Fruit fly (Drosophila melanogaster) whole organism, embryonic: ENCODE data around the gene CG10019.

ENCODE experiments used
- B-H2 ChIP-seq: fragments of 200-800 bp; sonication (Bioruptor generic); optimal IDR thresholded peaks from 2 replicates; lab custom pipeline; 2018; ENCODE audit warnings: missing biosample characterization, mild to moderate bottlenecking, missing genetic modification characterization
- BEAF-32 ChIP-seq: fragments of 200-800 bp; sonication (Bioruptor generic); optimal IDR thresholded peaks from 3 replicates; lab custom pipeline; 2017; ENCODE audit warnings: missing biosample characterization, missing genetic modification characterization, mild to moderate bottlenecking, moderate library complexity, missing genetic modification reagents
- CG10321 ChIP-seq: fragments of 200-800 bp; sonication (Bioruptor generic); IDR thresholded peaks from 2 replicates; pipeline ENCODE4 v1.3.6; 2022; ENCODE audit warnings: missing biosample characterization, missing genetic modification characterization
- CG10543 ChIP-seq: fragments of 200-800 bp; sonication (Bioruptor generic); optimal IDR thresholded peaks from 3 replicates; lab custom pipeline; 2017; ENCODE audit warnings: missing biosample characterization, mild to moderate bottlenecking, missing genetic modification characterization, moderate library complexity
- CG11247 ChIP-seq: fragments of 200-800 bp; sonication (Bioruptor generic); IDR thresholded peaks from 2 replicates; pipeline ENCODE4 v1.3.6; 2022; ENCODE audit warnings: missing biosample characterization, missing genetic modification characterization
- CG12071 ChIP-seq: fragments of 200-800 bp; sonication (Bioruptor generic); optimal IDR thresholded peaks from 3 replicates; lab custom pipeline; 2018; ENCODE audit warnings: missing biosample characterization, mild to moderate bottlenecking, missing genetic modification characterization
- CG1233 ChIP-seq: fragments of 200-800 bp; sonication (Bioruptor generic); optimal IDR thresholded peaks from 4 replicates; lab custom pipeline; 2018; ENCODE audit warnings: missing biosample characterization, mild to moderate bottlenecking, missing genetic modification characterization
- CG12769 ChIP-seq: fragments of 200-800 bp; sonication (Bioruptor generic); optimal IDR thresholded peaks from 2 replicates; lab custom pipeline; 2019; ENCODE audit warnings: missing biosample characterization, mild to moderate bottlenecking, missing genetic modification characterization, moderate library complexity
- CG13287 ChIP-seq: fragments of 200-800 bp; sonication (Bioruptor generic); IDR thresholded peaks from 2 replicates; pipeline ENCODE4 v1.3.6; 2022; ENCODE audit warnings: missing biosample characterization, missing genetic modification characterization; ENCODE audit not compliant: partially characterized antibody
- CG13775 ChIP-seq: fragments of 200-800 bp; sonication (Bioruptor generic); optimal IDR thresholded peaks from 3 replicates; lab custom pipeline; 2017; ENCODE audit warnings: missing biosample characterization, mild to moderate bottlenecking, missing genetic modification characterization
- CG14965 ChIP-seq: fragments of 200-800 bp; sonication (Bioruptor generic); optimal IDR thresholded peaks from 2 replicates; lab custom pipeline; 2016; ENCODE audit warnings: missing biosample characterization, missing genetic modification characterization, borderline replicate concordance
- CG15514 ChIP-seq: fragments of 200-800 bp; sonication (Bioruptor generic); optimal IDR thresholded peaks from 3 replicates; lab custom pipeline; 2017; ENCODE audit warnings: missing biosample characterization, missing genetic modification characterization, mild to moderate bottlenecking, moderate library complexity, missing genetic modification reagents
- CG1832 ChIP-seq: fragments of 200-800 bp; sonication (Bioruptor generic); optimal IDR thresholded peaks from 2 replicates; lab custom pipeline; 2017; ENCODE audit warnings: missing biosample characterization, mild to moderate bottlenecking, missing genetic modification characterization, inconsistent platforms
- CG32532 ChIP-seq: fragments of 200-800 bp; sonication (Bioruptor generic); IDR thresholded peaks from 2 replicates; pipeline ENCODE4 v1.3.6; 2022; ENCODE audit warnings: missing biosample characterization, missing genetic modification characterization
- CG32772 ChIP-seq: fragments of 200-800 bp; sonication (Bioruptor generic); IDR thresholded peaks from 2 replicates; pipeline ENCODE4 v1.3.6; 2022; ENCODE audit warnings: missing biosample characterization, missing genetic modification characterization
- CG6175 ChIP-seq: fragments of 200-800 bp; sonication (Bioruptor generic); IDR thresholded peaks from 3 replicates; pipeline ENCODE4 v1.3.6; 2022; ENCODE audit warnings: missing biosample characterization, missing genetic modification characterization
- CG7786 ChIP-seq: fragments of 200-800 bp; sonication (Bioruptor generic); optimal IDR thresholded peaks from 2 replicates; lab custom pipeline; 2016; ENCODE audit warnings: missing biosample characterization, missing genetic modification characterization
- CG9437 ChIP-seq: fragments of 200-800 bp; sonication (Bioruptor generic); optimal IDR thresholded peaks from 2 replicates; lab custom pipeline; 2018; ENCODE audit warnings: missing biosample characterization, mild to moderate bottlenecking, missing genetic modification characterization
- CG9932 ChIP-seq: fragments of 200-800 bp; sonication (Bioruptor generic); IDR thresholded peaks from 2 replicates; pipeline ENCODE4 v1.3.6; 2022; ENCODE audit warnings: missing biosample characterization, missing genetic modification characterization
- CTCF ChIP-seq: fragments of 200-800 bp; sonication (Bioruptor generic); optimal IDR thresholded peaks from 2 replicates; lab custom pipeline; 2017; ENCODE audit warnings: missing biosample characterization, mild to moderate bottlenecking, missing genetic modification characterization, moderate library complexity
- CoRest ChIP-seq: fragments of 200-800 bp; sonication (Bioruptor generic); optimal IDR thresholded peaks from 3 replicates; lab custom pipeline; 2018; ENCODE audit warnings: missing biosample characterization, mild to moderate bottlenecking, missing genetic modification characterization, moderate library complexity
- Deaf1 ChIP-seq: fragments of 200-800 bp; optimal IDR thresholded peaks from 3 replicates; lab custom pipeline; 2019; ENCODE audit warnings: missing biosample characterization, mild to moderate bottlenecking, missing genetic modification characterization, moderate library complexity
- Drgx ChIP-seq: fragments of 200-800 bp; sonication (Bioruptor generic); IDR thresholded peaks from 2 replicates; pipeline ENCODE4 v1.3.6; 2022; ENCODE audit warnings: missing biosample characterization, missing genetic modification characterization
- GATAe ChIP-seq: fragments of 200-800 bp; sonication (Bioruptor generic); conservative IDR thresholded peaks from 2 replicates; pipeline ENCODE4 v1.3.6; 2022; ENCODE audit warnings: missing biosample characterization, missing genetic modification characterization
- Gug ChIP-seq: fragments of 200-800 bp; sonication (Bioruptor generic); IDR thresholded peaks from 4 replicates; pipeline ENCODE4 v1.3.6; 2022; ENCODE audit warnings: missing biosample characterization, missing genetic modification characterization
- HLHmδ ChIP-seq: fragments of 200-800 bp; sonication (Bioruptor generic); optimal IDR thresholded peaks from 2 replicates; lab custom pipeline; 2018; ENCODE audit warnings: missing biosample characterization, mild to moderate bottlenecking, missing genetic modification characterization, moderate library complexity
- MBD-R2 ChIP-seq: fragments of 200-800 bp; sonication (Bioruptor generic); IDR thresholded peaks from 2 replicates; pipeline ENCODE4 v1.3.6; 2022; ENCODE audit warnings: missing biosample characterization, missing genetic modification characterization
- NC2β ChIP-seq: fragments of 200-800 bp; sonication (Bioruptor generic); optimal IDR thresholded peaks from 2 replicates; lab custom pipeline; 2016; ENCODE audit warnings: missing biosample characterization, missing genetic modification characterization
- NK7.1 ChIP-seq: fragments of 200-800 bp; sonication (Bioruptor generic); optimal IDR thresholded peaks from 3 replicates; lab custom pipeline; 2016; ENCODE audit warnings: missing biosample characterization, missing genetic modification characterization
- Poxn ChIP-seq: fragments of 200-800 bp; sonication (Bioruptor generic); IDR thresholded peaks from 2 replicates; pipeline ENCODE4 v1.3.6; 2022; ENCODE audit warnings: missing biosample characterization, missing genetic modification characterization
- abd-A ChIP-seq: fragments of 200-800 bp; sonication (Bioruptor generic); optimal IDR thresholded peaks from 3 replicates; lab custom pipeline; 2019; ENCODE audit warnings: missing biosample characterization, mild to moderate bottlenecking, missing genetic modification characterization, moderate library complexity
- ac ChIP-seq: fragments of 200-800 bp; sonication (Bioruptor generic); optimal IDR thresholded peaks from 3 replicates; lab custom pipeline; 2017; ENCODE audit warnings: missing biosample characterization, mild to moderate bottlenecking, missing genetic modification characterization
- chinmo ChIP-seq: fragments of 200-800 bp; sonication (Bioruptor generic); IDR thresholded peaks from 4 replicates; pipeline ENCODE4 v1.3.6; 2022; ENCODE audit warnings: missing biosample characterization, missing genetic modification characterization; ENCODE audit not compliant: partially characterized antibody
- chn ChIP-seq: fragments of 200-800 bp; sonication (Bioruptor generic); optimal IDR thresholded peaks from 2 replicates; lab custom pipeline; 2016; ENCODE audit warnings: missing biosample characterization, missing genetic modification characterization
- ewg ChIP-seq: fragments of 200-800 bp; sonication (Bioruptor generic); optimal IDR thresholded peaks from 3 replicates; lab custom pipeline; 2017; ENCODE audit warnings: mild to moderate bottlenecking, missing biosample characterization, missing genetic modification reagents, missing genetic modification characterization
- eyg ChIP-seq: fragments of 200-800 bp; sonication (Bioruptor generic); optimal IDR thresholded peaks from 3 replicates; lab custom pipeline; 2016; ENCODE audit warnings: missing biosample characterization, missing genetic modification characterization
- maf-S ChIP-seq: fragments of 200-800 bp; sonication (Bioruptor generic); optimal IDR thresholded peaks from 2 replicates; lab custom pipeline; 2016; ENCODE audit warnings: missing biosample characterization, missing genetic modification characterization
- prd ChIP-seq, 3 experiments: fragments of >200 bp in 2 of 3; fragments of 200-800 bp in 1 of 3; sonication (Bioruptor generic) in 1 of 3; optimal IDR thresholded peaks in 2 of 3; IDR thresholded peaks in 1 of 3; 2 replicates in 2 of 3; 3 replicates in 1 of 3; pipeline versions ENCODE4 v1.3.6 to Lab custom; 2017 to 2022; ENCODE audit warnings: missing biosample characterization in 1 of 3, missing genetic modification characterization in 1 of 3
- psq ChIP-seq: fragments of 200-800 bp; sonication (Bioruptor generic); optimal IDR thresholded peaks from 2 replicates; lab custom pipeline; 2017; ENCODE audit warnings: missing biosample characterization, missing genetic modification characterization
- schlank ChIP-seq: fragments of 200-800 bp; sonication (Bioruptor generic); optimal IDR thresholded peaks from 2 replicates; lab custom pipeline; 2018; ENCODE audit warnings: missing biosample characterization, mild to moderate bottlenecking, missing genetic modification characterization
- sd ChIP-seq: fragments of 200-800 bp; sonication (Bioruptor generic); optimal IDR thresholded peaks from 3 replicates; lab custom pipeline; 2018; ENCODE audit warnings: missing biosample characterization, mild to moderate bottlenecking, missing genetic modification characterization, moderate library complexity
- slp2 ChIP-seq: fragments of 200-800 bp; sonication (Bioruptor generic); optimal IDR thresholded peaks from 2 replicates; lab custom pipeline; 2016; ENCODE audit warnings: missing biosample characterization, missing genetic modification characterization
- sob ChIP-seq: fragments of 200-800 bp; sonication (Bioruptor generic); IDR thresholded peaks from 2 replicates; pipeline ENCODE4 v1.3.6; 2022; ENCODE audit warnings: missing biosample characterization, missing genetic modification characterization
- sr ChIP-seq: fragments of 200-800 bp; sonication (Bioruptor generic); IDR thresholded peaks from 3 replicates; pipeline ENCODE4 v1.3.6; 2022; ENCODE audit warnings: missing biosample characterization, missing genetic modification characterization
- stwl ChIP-seq: fragments of 200-800 bp; sonication (Bioruptor generic); optimal IDR thresholded peaks from 3 replicates; lab custom pipeline; 2018; ENCODE audit warnings: missing biosample characterization, mild to moderate bottlenecking, missing genetic modification characterization, moderate library complexity
- ttk ChIP-seq: fragments of 200-800 bp; sonication (Bioruptor generic); IDR thresholded peaks from 2 replicates; pipeline ENCODE4 v2.1.2; 2022; ENCODE audit warnings: missing biosample characterization, missing genetic modification characterization

CG10019 gene

dm6 chr2L:3802818-3803456 is 72.7 kb downstream of the CG10019 start (continued):
- TF ChIP-seq ttk (GFP tag; lab: Robert Waterston, UW) (peak; percentile 53; the same call in 1 of the 2 replicates), Poxn (GFP tag; lab: Robert Waterston, UW) (no peak), CG13775 (GFP tag; lab: Kevin White, UChicago) (peak; percentile 71), eyg (GFP tag; lab: Kevin White, UChicago) (peak; percentile 46), NC2β (GFP tag; lab: Kevin White, UChicago) (peak; percentile 45), sob (GFP tag; lab: Robert Waterston, UW) (peak; percentile 66; the same call in 1 of the 2 replicates), CoRest (tag; lab: Kevin White, UChicago) (peak; percentile 81), NK7.1 (no peak), ewg (GFP tag; lab: Kevin White, UChicago) (peak; percentile 71), stwl (tag; lab: Kevin White, UChicago) (no peak), CG14965 (GFP tag; lab: Kevin White, UChicago) (no peak)
- TF ChIP-seq, all 482 proteins: peak for 279

- TF ChIP-seq CG15514 (GFP tag; lab: Kevin White, UChicago) (peak; percentile 50), Deaf1 (peak; percentile 45), GATAe (GFP tag; lab: Robert Waterston, UW) (no peak), CG1233 (GFP tag; lab: Kevin White, UChicago) (no peak), CG32772 (GFP tag; lab: Robert Waterston, UW) (no peak), sr (GFP tag; lab: Robert Waterston, UW) (peak; percentile 52; the same call in 1 of the 3 replicates), CTCF (no peak), CG13287 (GFP tag; lab: Robert Waterston, UW) (0 out of 2 replicates have a peak, but pooled peaks have one; percentile 21), CG10543 (GFP tag; lab: Kevin White, UChicago) (peak; percentile 10), CG9437 (GFP tag; lab: Kevin White, UChicago) (no peak), ac (no peak), prd (optimal IDR thresholded peaks at IDR 0.05; lab: Kevin White, UChicago) (no peak), prd (GFP tag; IDR thresholded peaks at IDR 0.05; lab: Robert Waterston, UW) (no peak), MBD-R2 (GFP tag; lab: Robert Waterston, UW) (peak; percentile 23; the same call in 1 of the 2 replicates), schlank (tag; lab: Kevin White, UChicago) (peak; percentile 32), CG32532 (GFP tag; lab: Robert Waterston, UW) (peak; percentile 45; the same call in 1 of the 2 replicates), Gug (GFP tag; lab: Robert Waterston, UW) (no peak), BEAF-32 (GFP tag; lab: Kevin White, UChicago) (no peak), sd (tag; lab: Kevin White, UChicago) (peak; percentile 26), CG12071 (GFP tag; lab: Kevin White, UChicago) (peak; percentile 57), CG6175 (peak; percentile 69; the same call in 1 of the 3 replicates), HLHmδ (GFP tag; lab: Kevin White, UChicago) (peak; percentile 61), maf-S (GFP tag; lab: Kevin White, UChicago) (no peak), CG1832 (GFP tag; lab: Kevin White, UChicago) (peak; percentile 88), Drgx (peak; percentile 37; the same call in 1 of the 2 replicates), CG11247 (GFP tag; lab: Robert Waterston, UW) (peak; percentile 25; the same call in 1 of the 2 replicates), abd-A (peak; percentile 54), chinmo (GFP tag; lab: Robert Waterston, UW) (peak; percentile 67; the same call in 1 of the 4 replicates), B-H2 (GFP tag; lab: Kevin White, UChicago) (peak; percentile 59), slp2 (no peak), psq (GFP tag; lab: Kevin White, UChicago) (peak; percentile 19), CG9932 (GFP tag; lab: Robert Waterston, UW) (peak; percentile 33; the same call in 1 of the 2 replicates), chn (peak; percentile 57), CG7786 (GFP tag; lab: Kevin White, UChicago) (peak; percentile 5), CG12769 (tag; lab: Kevin White, UChicago) (peak; percentile 46), CG10321 (GFP tag; lab: Robert Waterston, UW) (peak; percentile 87)
These were observed 73.3 kb downstream of the CG10019 start, which contains the start of gene Reph for dm6 chr2L:3803466-3804143. TSS of gene Reph (plus strand) at chr2L:3803545.
